Worm (Caenorhabditis elegans) whole organism, L3 larva: ENCODE data around the gene C06A12.19.

Experiments
- ama-1 ChIP-seq: fragments of 150-350 bp; optimal IDR thresholded peaks from 2 replicates; lab custom pipeline; 2018
- ceh-82 ChIP-seq: fragments of 150-350 bp; optimal IDR thresholded peaks from 2 replicates; lab custom pipeline; 2014; ENCODE audit warnings: missing biosample characterization, missing genetic modification characterization
- nhr-12 ChIP-seq: fragments of 150-350 bp; optimal IDR thresholded peaks from 2 replicates; lab custom pipeline; 2014; ENCODE audit warnings: missing biosample characterization, missing genetic modification characterization
- nhr-76 ChIP-seq: fragments of 150-350 bp; sonication (generic microtip); optimal IDR thresholded peaks from 5 replicates; lab custom pipeline; 2014; ENCODE audit warnings: missing biosample characterization, missing genetic modification characterization
- pha-4 ChIP-seq: fragments of 150-350 bp; optimal IDR thresholded peaks from 2 replicates; lab custom pipeline; 2014; ENCODE audit warnings: missing biosample characterization, missing genetic modification reagents, missing genetic modification characterization
- unc-39 ChIP-seq: sonication (generic microtip); optimal IDR thresholded peaks from 4 replicates; lab custom pipeline; 2017; ENCODE audit warnings: missing biosample characterization, missing genetic modification characterization

DNA sequence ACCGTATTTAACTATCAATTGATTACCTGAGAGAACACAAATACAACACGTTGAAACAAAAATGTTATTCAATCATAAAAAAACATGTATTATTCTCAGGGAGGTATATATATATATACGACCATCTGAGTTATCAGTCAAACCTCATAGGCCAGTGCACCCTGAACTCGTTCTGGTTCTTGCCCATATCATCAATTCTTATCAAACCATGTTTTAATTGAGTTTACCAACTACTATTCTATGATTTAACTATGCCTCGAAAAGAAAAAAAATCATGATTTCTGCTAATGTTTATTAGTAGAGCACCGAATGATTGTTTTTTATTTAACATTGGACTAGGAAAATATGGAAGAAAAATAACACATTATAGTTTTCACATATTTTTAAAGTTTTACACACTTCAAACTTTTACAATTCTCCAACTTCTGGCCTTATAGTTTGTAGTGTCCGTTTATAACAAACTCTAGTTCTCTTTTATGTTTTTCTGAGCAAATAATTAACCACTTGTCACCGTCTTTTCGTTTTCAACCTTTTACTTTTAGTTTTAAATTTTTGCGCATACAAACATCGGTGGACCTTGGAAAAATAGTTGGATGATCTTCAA lies 7.6 kb downstream of the C06A12.19 start:
- TF ChIP-seq ceh-82 (tag; lab: Kevin White, UChicago) (no peak), ama-1 (lab: Kevin White, UChicago) (no peak), unc-39 (tag; lab: Kevin White, UChicago) (no peak), nhr-12 (tag; lab: Kevin White, UChicago) (no peak), nhr-76 (tag; lab: Kevin White, UChicago) (no peak), pha-4 (tag; lab: Kevin White, UChicago) (peak; percentile 5)
